Fruit fly (Drosophila melanogaster): ENCODE data around the gene Sfp33A3.
A peak's percentile ranks its signal among the peaks of the same experiment; 100 is the strongest.

Gene Sfp33A3

DNA sequence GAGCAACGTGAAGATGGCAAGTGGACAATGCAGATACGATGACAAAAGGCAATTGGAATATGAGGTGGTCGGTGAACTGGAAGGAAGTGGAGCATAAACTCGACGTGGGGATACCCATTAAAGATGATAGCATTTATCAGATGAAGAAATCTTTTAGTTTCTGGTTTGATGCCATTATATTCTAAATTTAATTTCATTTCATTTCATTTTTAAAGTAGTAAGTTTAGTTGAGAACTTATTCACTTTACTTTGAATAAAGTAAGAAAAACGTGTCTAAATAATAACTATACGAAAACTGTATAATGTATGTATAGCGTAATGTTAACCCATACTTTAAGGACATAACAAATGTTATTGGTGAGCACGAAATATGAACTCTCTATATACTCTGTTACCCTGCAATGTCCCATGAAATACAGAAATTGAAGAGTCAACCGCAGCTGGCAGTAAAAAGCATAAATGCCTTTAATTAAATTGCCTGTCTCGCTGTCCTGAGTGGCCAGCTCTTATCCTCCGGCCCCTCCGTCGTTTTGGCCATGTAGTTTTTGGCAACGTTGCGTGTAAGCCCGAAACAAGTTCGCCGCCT, 31.2 kb downstream of the Sfp33A3 start (continued):
- peak; percentile 16 for TF ChIP-seq CG11762 (GFP tag; optimal IDR thresholded peaks at IDR 0.05; ENCODE audit: insufficient read depth)
- peak; percentile 83 for TF ChIP-seq svp (GFP tag)
- peak; percentile 57 for TF ChIP-seq cyc (GFP tag; optimal IDR thresholded peaks at IDR 0.05)
- peak; percentile 11 for TF ChIP-seq CG32006 (GFP tag; optimal IDR thresholded peaks at IDR 0.05)
- TF ChIP-seq CG34406 (GFP tag; optimal IDR thresholded peaks at IDR 0.05): peak; percentile 62
- no peak for TF ChIP-seq esn (GFP tag; optimal IDR thresholded peaks at IDR 0.05)

DNA sequence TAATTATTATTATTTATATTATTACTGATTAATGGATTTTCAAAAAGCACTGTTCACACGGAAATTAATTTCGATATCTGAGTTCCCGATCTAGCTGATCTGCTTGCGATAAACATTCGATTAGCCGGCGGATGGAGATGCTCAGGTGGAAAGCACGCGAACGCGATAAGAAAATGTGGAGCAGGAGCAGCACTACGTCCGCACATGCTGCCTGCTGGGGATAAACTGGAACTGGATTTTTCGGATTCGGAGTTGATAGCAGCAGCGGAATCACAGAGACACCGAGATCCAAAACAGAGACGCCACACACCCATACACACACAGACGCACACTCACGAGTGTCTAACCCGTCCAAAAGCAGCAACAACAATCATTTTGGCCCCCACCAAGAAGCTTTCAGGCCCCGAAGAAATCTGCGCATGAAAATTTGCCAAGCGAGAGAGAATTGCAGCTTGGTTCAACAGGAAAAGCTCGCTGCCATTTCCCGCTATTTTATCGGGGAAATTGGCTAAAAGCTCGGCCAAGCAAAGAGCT, 34.6 kb downstream of the Sfp33A3 start:
- TF ChIP-seq Eip78C (GFP tag) (peak; percentile 54), Lpt (GFP tag; optimal IDR thresholded peaks at IDR 0.05) (no peak), CG15336 (GFP tag; IDR thresholded peaks at IDR 0.05) (peak; percentile 14; the same call in 1 of the 2 replicates), eg (GFP tag; IDR thresholded peaks at IDR 0.05) (0 out of 3 replicates have a peak, but pooled peaks have one; percentile 37)

DNA sequence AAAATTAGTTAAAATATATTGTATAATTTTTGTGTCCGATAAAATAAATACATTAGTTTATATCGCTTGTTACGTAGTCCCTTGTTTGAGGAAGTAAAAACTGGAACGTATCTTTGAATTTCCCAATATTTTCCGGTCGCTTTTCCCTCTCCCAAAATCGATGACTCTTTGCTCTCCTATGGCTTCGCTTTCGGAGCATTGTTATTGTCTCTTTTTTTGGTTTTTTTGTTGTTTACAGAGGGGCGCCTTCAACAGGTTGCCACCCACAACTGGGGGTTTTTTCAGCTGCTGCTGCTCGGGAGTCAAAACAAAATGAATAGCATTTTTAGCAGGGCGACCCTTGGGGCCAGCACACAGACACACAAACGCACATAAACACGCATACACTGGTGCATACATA, 35.2 kb downstream of the Sfp33A3 start:
- no peak for TF ChIP-seq CG6808 (GFP tag; optimal IDR thresholded peaks at IDR 0.05)
- no peak for TF ChIP-seq Sox14 (GFP tag; optimal IDR thresholded peaks at IDR 0.05)
- peak; percentile 43; the same call in 1 of the 3 replicates for TF ChIP-seq eg (GFP tag; IDR thresholded peaks at IDR 0.05)
- TF ChIP-seq acj6 (GFP tag; optimal IDR thresholded peaks at IDR 0.05): no peak
- TF ChIP-seq svp (GFP tag): no peak
- no peak for TF ChIP-seq CG6792 (GFP tag; optimal IDR thresholded peaks at IDR 0.05)
- TF ChIP-seq Eip75B (GFP tag; optimal IDR thresholded peaks at IDR 0.05): no peak
- TF ChIP-seq esn (GFP tag; optimal IDR thresholded peaks at IDR 0.05): no peak
- no peak for TF ChIP-seq CG9139 (GFP tag; optimal IDR thresholded peaks at IDR 0.05)
- TF ChIP-seq CG6276 (GFP tag; optimal IDR thresholded peaks at IDR 0.05): peak; percentile 8

DNA sequence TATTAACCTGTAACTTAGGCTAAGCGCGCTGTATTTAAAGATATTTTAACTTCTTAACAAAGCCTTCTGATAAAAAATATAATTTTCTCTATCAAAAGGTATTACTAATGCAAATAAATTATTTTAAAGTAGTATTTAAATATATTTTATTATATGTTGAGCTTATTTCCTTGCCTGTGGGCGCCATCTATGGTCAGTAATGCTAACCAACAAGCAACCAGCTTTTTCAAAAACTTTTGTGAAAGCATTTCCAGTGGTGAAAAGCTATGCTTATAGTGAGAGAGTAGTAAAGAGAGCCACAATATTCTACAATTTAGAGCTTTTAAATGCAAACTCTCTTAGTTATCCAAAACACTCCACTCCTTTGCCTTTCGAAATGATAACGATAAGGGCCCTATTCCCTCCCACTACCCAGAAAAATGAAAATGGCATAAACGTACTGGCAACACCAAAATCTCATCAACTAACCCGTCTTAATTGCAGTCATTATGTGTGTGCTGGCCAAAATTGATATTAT, 39.2 kb downstream of the Sfp33A3 start:
- TF ChIP-seq Sox15 (GFP tag; optimal IDR thresholded peaks at IDR 0.05) (no peak), CG8319 (GFP tag; optimal IDR thresholded peaks at IDR 0.05) (no peak), CG1621 (tag; optimal IDR thresholded peaks at IDR 0.05) (no peak), svp (GFP tag) (no peak), fd59A (GFP tag; optimal IDR thresholded peaks at IDR 0.05) (no peak)

Measured in whole organism, prepupa.